Worm (Caenorhabditis elegans) whole organism, L4 larva: ENCODE measurements around the gene F49E8.8.

ENCODE experiments used
- D1046.2 ChIP-seq: fragments of 200-800 bp; sonication (Bioruptor generic); IDR thresholded peaks from 2 replicates; pipeline ENCODE4 v1.3.6; 2022; ENCODE audit warnings: missing genetic modification characterization, missing compliant biosample characterization
- F26F4.8 ChIP-seq: fragments of 200-800 bp; sonication (Bioruptor generic); conservative IDR thresholded peaks from 2 replicates; pipeline ENCODE4 v1.3.6; 2022; ENCODE audit warnings: missing genetic modification characterization, missing compliant biosample characterization
- F49E8.2 ChIP-seq: sonication (generic microtip); optimal IDR thresholded peaks from 2 replicates; lab custom pipeline; 2016; ENCODE audit warnings: missing compliant biosample characterization, mild to moderate bottlenecking, missing genetic modification characterization, borderline replicate concordance
- R02D3.7 ChIP-seq: fragments of 150-350 bp; sonication (generic microtip); optimal IDR thresholded peaks from 3 replicates; lab custom pipeline; 2014; ENCODE audit warnings: missing biosample characterization, missing genetic modification characterization
- T20F7.1 ChIP-seq: fragments of 200-800 bp; sonication (Bioruptor generic); optimal IDR thresholded peaks from 2 replicates; lab custom pipeline; 2018; ENCODE audit warnings: mild to moderate bottlenecking, missing genetic modification characterization, missing compliant biosample characterization
- Y105C5A.15 ChIP-seq: fragments of 200-800 bp; sonication (Bioruptor generic); IDR thresholded peaks from 2 replicates; pipeline ENCODE4 v1.3.6; 2022; ENCODE audit warnings: missing genetic modification characterization, missing compliant biosample characterization
- Y48G9A.11 ChIP-seq: fragments of 200-800 bp; sonication (Bioruptor generic); IDR thresholded peaks from 2 replicates; pipeline ENCODE4 v1.3.6; 2022; ENCODE audit warnings: missing genetic modification reagents, missing genetic modification characterization, missing compliant biosample characterization
- aly-2 ChIP-seq: sonication (generic microtip); optimal IDR thresholded peaks from 2 replicates; lab custom pipeline; 2018; ENCODE audit warnings: missing biosample characterization, missing genetic modification characterization
- ceh-28 ChIP-seq: fragments of 150-350 bp; optimal IDR thresholded peaks from 2 replicates; lab custom pipeline; 2014; ENCODE audit warnings: missing biosample characterization, missing genetic modification reagents, missing genetic modification characterization
- ceh-82 ChIP-seq: sonication (generic microtip); optimal IDR thresholded peaks from 2 replicates; lab custom pipeline; 2017; ENCODE audit warnings: missing biosample characterization, missing genetic modification characterization
- cey-2 ChIP-seq: sonication (generic microtip); optimal IDR thresholded peaks from 3 replicates; lab custom pipeline; 2017; ENCODE audit warnings: missing genetic modification characterization, mild to moderate bottlenecking, missing compliant biosample characterization, antibody characterized with exemption, borderline replicate concordance; ENCODE audit not compliant: insufficient read depth
- daf-16 ChIP-seq, 3 experiments: sonication (generic microtip); optimal IDR thresholded peaks; 2 replicates each; lab custom pipeline; 2016 to 2017; ENCODE audit warnings: missing genetic modification characterization in 3 of 3, missing genetic modification reagents in 3 of 3, mild to moderate bottlenecking in 2 of 3, missing compliant biosample characterization in 2 of 3, missing biosample characterization in 1 of 3, moderate library complexity in 1 of 3
- dpl-1 ChIP-seq: fragments of 150-350 bp; optimal IDR thresholded peaks from 2 replicates; lab custom pipeline; 2014; ENCODE audit warnings: missing biosample characterization, missing genetic modification reagents, missing genetic modification characterization
- dve-1 ChIP-seq: sonication (generic microtip); optimal IDR thresholded peaks from 2 replicates; lab custom pipeline; 2017; ENCODE audit warnings: antibody characterized with exemption, mild to moderate bottlenecking, missing genetic modification characterization, missing compliant biosample characterization; ENCODE audit not compliant: insufficient read depth
- egl-27 ChIP-seq: sonication (generic microtip); optimal IDR thresholded peaks from 3 replicates; lab custom pipeline; 2017; ENCODE audit warnings: missing biosample characterization, missing genetic modification reagents, missing genetic modification characterization
- hmg-1.1 ChIP-seq: fragments of 200-800 bp; sonication (Bioruptor generic); IDR thresholded peaks from 2 replicates; pipeline ENCODE4 v1.3.6; 2022; ENCODE audit warnings: missing genetic modification reagents, missing genetic modification characterization, missing compliant biosample characterization
- lin-13 ChIP-seq: fragments of 150-350 bp; optimal IDR thresholded peaks from 2 replicates; lab custom pipeline; 2014; ENCODE audit warnings: missing biosample characterization, missing genetic modification reagents, missing genetic modification characterization
- lin-38 ChIP-seq: fragments of 200-800 bp; sonication (Bioruptor generic); IDR thresholded peaks from 2 replicates; pipeline ENCODE4 v1.3.6; 2022; ENCODE audit warnings: missing genetic modification reagents, missing genetic modification characterization, missing compliant biosample characterization
- lsy-2 ChIP-seq, 2 experiments: fragments of 150-350 bp in 1 of 2; sonication (generic microtip) in 1 of 2; optimal IDR thresholded peaks; 2 replicates each; lab custom pipeline; 2014 to 2017; ENCODE audit warnings: missing biosample characterization in 2 of 2, missing genetic modification characterization in 2 of 2
- mep-1 ChIP-seq: fragments of 150-350 bp; sonication (generic microtip); optimal IDR thresholded peaks from 3 replicates; lab custom pipeline; 2014; ENCODE audit warnings: missing biosample characterization, missing genetic modification characterization
- mes-2 ChIP-seq: sonication (generic microtip); optimal IDR thresholded peaks from 2 replicates; lab custom pipeline; 2016; ENCODE audit warnings: missing genotype, mild to moderate bottlenecking, missing genetic modification characterization, missing compliant biosample characterization; ENCODE audit not compliant: poor library complexity, severe bottlenecking
- mxl-2 ChIP-seq: fragments of 200-800 bp; sonication (Bioruptor generic); conservative IDR thresholded peaks from 2 replicates; pipeline ENCODE4 v1.3.6; 2022; ENCODE audit warnings: missing genetic modification reagents, missing genetic modification characterization, missing compliant biosample characterization
- mxl-3 ChIP-seq: fragments of 200-800 bp; sonication (Bioruptor generic); optimal IDR thresholded peaks from 2 replicates; lab custom pipeline; 2018; ENCODE audit warnings: mild to moderate bottlenecking, missing genetic modification characterization, missing compliant biosample characterization
- nhr-42 ChIP-seq: fragments of 200-800 bp; sonication (Bioruptor generic); IDR thresholded peaks from 2 replicates; pipeline ENCODE4 v1.3.6; 2022; ENCODE audit warnings: missing genetic modification characterization, missing compliant biosample characterization
- nhr-6 ChIP-seq: fragments of 150-350 bp; optimal IDR thresholded peaks from 2 replicates; lab custom pipeline; 2014; ENCODE audit warnings: missing biosample characterization, missing genetic modification characterization
- pha-4 ChIP-seq, 2 experiments: fragments of 150-350 bp in 1 of 2; fragments of 200-800 bp in 1 of 2; sonication (Bioruptor generic) in 1 of 2; IDR thresholded peaks in 1 of 2; optimal IDR thresholded peaks in 1 of 2; 2 replicates each; pipeline versions ENCODE4 v1.3.6 to Lab custom; 2014 to 2022; ENCODE audit warnings: missing genetic modification characterization in 2 of 2, missing genetic modification reagents in 2 of 2, missing biosample characterization in 1 of 2, missing compliant biosample characterization in 1 of 2
- rbr-2 ChIP-seq: sonication (generic microtip); optimal IDR thresholded peaks from 2 replicates; lab custom pipeline; 2016; ENCODE audit warnings: missing genotype, missing genetic modification characterization, missing compliant biosample characterization
- unc-62 ChIP-seq, 3 experiments: fragments of 150-350 bp in 1 of 3; sonication (generic microtip); optimal IDR thresholded peaks in 2 of 3; peaks in 1 of 3; 1 replicate in 1 of 3; 2 replicates in 2 of 3; lab custom pipeline; 2014 to 2017; ENCODE audit warnings: missing biosample characterization in 3 of 3, missing genetic modification characterization in 3 of 3, missing genetic modification reagents in 3 of 3, missing genotype in 1 of 3
- zfp-2 ChIP-seq: sonication (generic microtip); optimal IDR thresholded peaks from 2 replicates; lab custom pipeline; 2016; ENCODE audit warnings: mild to moderate bottlenecking, missing genetic modification characterization, missing compliant biosample characterization

The F49E8.8 gene

DNA sequence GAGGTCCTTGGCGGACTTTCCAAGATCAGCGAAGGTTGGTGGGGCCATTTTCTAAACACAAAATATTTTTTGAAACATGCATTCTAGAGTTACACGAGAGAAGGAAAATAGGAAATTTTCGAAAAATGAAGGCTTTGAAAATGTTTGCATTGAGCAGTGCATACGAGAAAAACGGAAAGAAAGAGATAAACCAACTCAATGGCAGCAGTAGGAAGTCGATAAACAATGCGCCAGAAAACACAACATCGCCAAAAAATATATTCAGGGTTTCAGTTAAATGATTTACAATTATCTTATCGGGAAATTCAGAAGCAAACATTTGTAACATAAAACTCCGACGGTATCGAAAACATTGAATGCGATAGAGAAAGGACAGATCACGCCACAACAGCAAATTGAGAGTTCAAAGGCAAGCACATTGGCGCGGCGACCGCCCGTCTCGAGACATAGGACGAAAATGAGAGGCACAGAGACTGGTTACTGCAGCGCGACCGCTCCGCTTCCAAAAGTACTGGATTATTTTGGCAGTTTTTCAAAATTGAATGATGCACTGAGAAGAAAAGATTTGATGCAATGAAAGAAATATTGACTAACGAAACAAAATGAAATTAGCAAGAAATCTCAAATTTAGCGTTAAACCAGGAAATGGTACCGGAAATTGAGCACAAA lies 48.5 kb upstream of the F49E8.8 start, which contains the start of the genes vdac-1 and R05G6.5 (continued):
- TF ChIP-seq F26F4.8 (GFP tag; lab: Robert Waterston, UW): no peak
- peak; percentile 90 for TF ChIP-seq dve-1 (tag; lab: Kevin White, UChicago)
- TF ChIP-seq cey-2 (tag; lab: Kevin White, UChicago): no peak
- TF ChIP-seq hmg-1.1 (GFP tag; lab: Robert Waterston, UW): peak; percentile 71
- peak; percentile 72 for TF ChIP-seq lin-13 (GFP tag; lab: Kevin White, UChicago)
- peak; percentile 89 for TF ChIP-seq nhr-6 (tag; lab: Kevin White, UChicago)
- peak; percentile 91 for TF ChIP-seq mep-1
- TF ChIP-seq ceh-82: no peak
- TF ChIP-seq, all 104 proteins: peak for 53

DNA sequence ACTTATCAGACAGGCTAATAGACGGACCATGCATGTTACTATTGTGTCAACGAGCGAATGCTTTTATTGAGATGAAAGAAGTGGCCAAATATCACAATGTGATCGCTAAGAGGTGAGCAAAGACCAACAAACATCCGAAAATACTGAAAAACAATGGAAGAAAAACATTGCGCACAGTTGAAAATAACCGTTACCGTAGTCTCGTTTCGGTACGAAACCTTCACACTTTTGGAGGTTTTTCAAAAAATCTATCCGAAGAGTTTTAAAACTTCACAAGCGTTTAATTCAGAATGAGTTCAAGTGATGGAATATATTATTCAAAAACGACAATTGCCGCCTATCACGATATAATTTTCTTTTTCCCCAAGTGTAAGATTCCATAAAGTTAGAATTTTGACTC lies 47.6 kb upstream of the F49E8.8 start:
- peak; percentile 48 for TF ChIP-seq mes-2 (tag; lab: Kevin White, UChicago)
- no peak for TF ChIP-seq mep-1
- no peak for TF ChIP-seq Y105C5A.15
- TF ChIP-seq D1046.2: no peak
- peak in 1 of 2 experiments; percentile 38 for TF ChIP-seq unc-62 (GFP tag; optimal IDR thresholded peaks at IDR 0.05 in 1 of 2; lab: Kevin White, UChicago)
- TF ChIP-seq unc-62 (tag; optimal IDR thresholded peaks at IDR 0.05; lab: Kevin White, UChicago): no peak
- no peak for TF ChIP-seq ceh-28 (tag; lab: Kevin White, UChicago)
- TF ChIP-seq nhr-42 (GFP tag; lab: Robert Waterston, UW): no peak
- peak; percentile 9 for TF ChIP-seq F49E8.2
- no peak for TF ChIP-seq daf-16 (GFP tag; optimal IDR thresholded peaks at IDR 0.05; lab: Kevin White, UChicago)
- peak; percentile 16 for TF ChIP-seq daf-16 (tag; optimal IDR thresholded peaks at IDR 0.05; lab: Kevin White, UChicago)
- peak; percentile 27 for TF ChIP-seq dpl-1 (GFP tag; lab: Kevin White, UChicago)
- TF ChIP-seq lsy-2 (tag; optimal IDR thresholded peaks at IDR 0.05; lab: Kevin White, UChicago): peak in 1 of 2 experiments; percentile 91
- TF ChIP-seq lin-38 (GFP tag; lab: Robert Waterston, UW): 0 out of 2 replicates have a peak, but pooled peaks have one; percentile 18
- 0 out of 2 replicates have a peak, but pooled peaks have one; percentile 47 for TF ChIP-seq Y48G9A.11 (GFP tag; lab: Robert Waterston, UW)
- TF ChIP-seq, all 104 proteins: peak for 8

DNA sequence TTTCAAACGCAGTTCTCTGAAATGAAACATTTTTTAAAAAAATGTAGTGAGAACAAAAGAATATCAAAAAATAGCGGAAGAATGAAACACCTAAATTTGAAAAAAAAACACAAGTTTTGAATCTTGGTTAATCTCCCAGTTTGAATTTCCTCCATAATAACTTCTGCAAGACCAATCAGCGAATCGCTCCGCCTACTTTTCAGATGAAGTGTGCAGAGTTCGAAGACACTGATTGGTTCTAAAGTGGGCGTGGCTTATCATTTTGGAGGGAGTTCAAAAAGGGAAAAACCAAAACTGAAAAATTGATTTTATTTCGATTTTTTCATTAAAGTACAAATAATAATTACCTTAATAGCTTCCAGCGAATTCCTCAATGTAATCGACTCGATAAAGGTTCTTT lies 45.6 kb upstream of the F49E8.8 start:
- TF ChIP-seq R02D3.7 (tag; lab: Kevin White, UChicago): no peak
- peak; percentile 18 for TF ChIP-seq dpl-1 (GFP tag; lab: Kevin White, UChicago)

DNA sequence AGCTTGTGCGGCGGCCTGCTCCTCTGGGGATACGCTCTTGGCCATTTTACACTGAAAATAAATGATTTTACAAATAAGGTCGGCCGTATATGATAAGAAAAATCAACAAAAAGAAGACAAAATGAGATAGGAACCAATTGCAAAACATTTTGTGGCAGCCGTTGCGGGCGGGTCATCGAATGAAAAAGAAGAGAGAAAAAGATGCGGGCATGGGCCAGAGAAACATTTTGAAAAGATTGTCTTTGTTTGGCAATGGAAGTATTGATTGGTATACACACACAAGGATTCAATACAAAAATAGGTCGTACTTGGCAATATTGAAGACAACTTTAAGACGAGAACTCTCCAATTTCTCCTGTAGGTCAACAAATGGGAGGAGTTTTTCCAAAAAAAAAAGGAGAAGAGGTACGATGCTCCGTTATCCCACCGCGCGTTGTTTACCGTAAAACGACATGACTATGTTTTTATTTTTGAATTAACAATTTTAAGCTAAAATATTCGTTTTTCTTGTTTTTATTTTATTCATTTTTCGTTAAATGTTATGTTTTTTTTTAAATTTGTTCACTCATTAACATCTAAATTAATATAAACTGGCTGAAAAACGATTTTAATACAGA lies 43.7 kb upstream of the F49E8.8 start, which contains the start of the genes plc-4 and R05G6.4:
Gene plc-4, minus strand, starts transcription at position 51 of the 617 bp plus-strand sequence.
Gene R05G6.4, plus strand, starts transcription at position 617 of the 617 bp plus-strand sequence.
- TF ChIP-seq dve-1 (tag; lab: Kevin White, UChicago) (peak; percentile 41), zfp-2 (tag; lab: Kevin White, UChicago) (no peak), rbr-2 (tag; lab: Kevin White, UChicago) (peak; percentile 30), dpl-1 (GFP tag; lab: Kevin White, UChicago) (peak; percentile 46), mxl-3 (GFP tag; lab: Kevin White, UChicago) (no peak), Y48G9A.11 (GFP tag; lab: Robert Waterston, UW) (peak; percentile 91), mes-2 (tag; lab: Kevin White, UChicago) (peak; percentile 5), pha-4 (GFP tag; IDR thresholded peaks at IDR 0.05; lab: Robert Waterston, UW) (no peak), pha-4 (tag; optimal IDR thresholded peaks at IDR 0.05; lab: Kevin White, UChicago) (peak; percentile 7), R02D3.7 (tag; lab: Kevin White, UChicago) (peak; percentile 66), egl-27 (tag; lab: Kevin White, UChicago) (no peak), lsy-2 (tag; optimal IDR thresholded peaks at IDR 0.05; lab: Kevin White, UChicago) (peak in 1 of 2 experiments; percentile 54), lin-38 (GFP tag; lab: Robert Waterston, UW) (0 out of 2 replicates have a peak, but pooled peaks have one; percentile 11), mxl-2 (GFP tag; lab: Robert Waterston, UW) (no peak), T20F7.1 (peak; percentile 96), daf-16 (GFP tag; optimal IDR thresholded peaks at IDR 0.05; lab: Kevin White, UChicago) (no peak), daf-16 (tag; optimal IDR thresholded peaks at IDR 0.05; lab: Kevin White, UChicago) (peak; percentile 32), aly-2 (tag; lab: Kevin White, UChicago) (no peak)
